Fruit fly (Drosophila melanogaster) whole organism, embryonic: ENCODE data around the gene hang.

Source experiments
- Bgb ChIP-seq: fragments of 200-800 bp; sonication (Bioruptor generic); IDR thresholded peaks from 2 replicates; pipeline ENCODE4 v1.3.6; 2022; ENCODE audit warnings: missing biosample characterization, missing genetic modification characterization; ENCODE audit not compliant: partially characterized antibody
- CG10366 ChIP-seq: fragments of 200-800 bp; sonication (Bioruptor generic); IDR thresholded peaks from 2 replicates; pipeline ENCODE4 v1.3.6; 2022; ENCODE audit warnings: missing biosample characterization, missing genetic modification characterization
- CG11504 ChIP-seq: fragments of 200-800 bp; sonication (Bioruptor generic); optimal IDR thresholded peaks from 3 replicates; lab custom pipeline; 2019; ENCODE audit warnings: missing biosample characterization, mild to moderate bottlenecking, missing genetic modification characterization, moderate library complexity
- CG13775 ChIP-seq: fragments of 200-800 bp; sonication (Bioruptor generic); optimal IDR thresholded peaks from 3 replicates; lab custom pipeline; 2017; ENCODE audit warnings: missing biosample characterization, mild to moderate bottlenecking, missing genetic modification characterization
- CG14441 ChIP-seq: fragments of 200-800 bp; sonication (Bioruptor generic); IDR thresholded peaks from 2 replicates; pipeline ENCODE4 v1.3.6; 2022; ENCODE audit warnings: missing biosample characterization, missing genetic modification characterization
- CG1647 ChIP-seq: fragments of 200-800 bp; sonication (Bioruptor generic); optimal IDR thresholded peaks from 3 replicates; lab custom pipeline; 2016; ENCODE audit warnings: missing biosample characterization, missing genetic modification characterization
- CG16863 ChIP-seq: fragments of 200-800 bp; sonication (Bioruptor generic); optimal IDR thresholded peaks from 3 replicates; lab custom pipeline; 2016; ENCODE audit warnings: missing biosample characterization, missing genetic modification characterization
- CG17186 ChIP-seq: fragments of 200-800 bp; sonication (Bioruptor generic); optimal IDR thresholded peaks from 3 replicates; lab custom pipeline; 2017; ENCODE audit warnings: missing biosample characterization, missing genetic modification reagents, missing genetic modification characterization
- CG17568 ChIP-seq: fragments of 200-800 bp; sonication (Bioruptor generic); optimal IDR thresholded peaks from 2 replicates; lab custom pipeline; 2018; ENCODE audit warnings: missing biosample characterization, mild to moderate bottlenecking, missing genetic modification characterization, moderate library complexity
- CG18764 ChIP-seq: fragments of 200-800 bp; sonication (Bioruptor generic); optimal IDR thresholded peaks from 3 replicates; lab custom pipeline; 2016; ENCODE audit warnings: missing biosample characterization, missing genetic modification characterization
- CG2199 ChIP-seq: fragments of 200-800 bp; sonication (Bioruptor generic); IDR thresholded peaks from 3 replicates; pipeline ENCODE4 v1.3.6; 2022; ENCODE audit warnings: missing biosample characterization, missing genetic modification characterization
- CG2202 ChIP-seq: fragments of 200-800 bp; sonication (Bioruptor generic); optimal IDR thresholded peaks from 2 replicates; lab custom pipeline; 2018; ENCODE audit warnings: missing biosample characterization, mild to moderate bottlenecking, missing genetic modification characterization
- CG3163 ChIP-seq: fragments of 200-800 bp; sonication (Bioruptor generic); optimal IDR thresholded peaks from 3 replicates; lab custom pipeline; 2016; ENCODE audit warnings: missing biosample characterization, missing genetic modification characterization
- CG3281 ChIP-seq: fragments of 200-800 bp; sonication (Bioruptor generic); optimal IDR thresholded peaks from 3 replicates; lab custom pipeline; 2017; ENCODE audit warnings: missing biosample characterization, mild to moderate bottlenecking, missing genetic modification characterization
- CG34376 ChIP-seq: fragments of 200-800 bp; sonication (Bioruptor generic); optimal IDR thresholded peaks from 2 replicates; lab custom pipeline; 2018; ENCODE audit warnings: missing biosample characterization, mild to moderate bottlenecking, missing genetic modification characterization
- CG7745 ChIP-seq: fragments of 200-800 bp; sonication (Bioruptor generic); optimal IDR thresholded peaks from 2 replicates; lab custom pipeline; 2018; ENCODE audit warnings: missing biosample characterization, mild to moderate bottlenecking, missing genetic modification characterization, moderate library complexity
- CG7839 ChIP-seq: fragments of 200-800 bp; sonication (Bioruptor generic); optimal IDR thresholded peaks from 3 replicates; lab custom pipeline; 2018; ENCODE audit warnings: missing biosample characterization, mild to moderate bottlenecking, missing genetic modification characterization, moderate library complexity
- Dip2 ChIP-seq: fragments of 200-800 bp; sonication (Bioruptor generic); IDR thresholded peaks from 2 replicates; pipeline ENCODE4 v1.3.6; 2022; ENCODE audit warnings: missing biosample characterization, missing genetic modification characterization
- Ets97D ChIP-seq: fragments of 200-800 bp; sonication (Bioruptor generic); optimal IDR thresholded peaks from 3 replicates; lab custom pipeline; 2016; ENCODE audit warnings: missing biosample characterization, missing genetic modification characterization
- Hmr ChIP-seq: fragments of 200-800 bp; sonication (Bioruptor generic); optimal IDR thresholded peaks from 3 replicates; lab custom pipeline; 2017; ENCODE audit warnings: mild to moderate bottlenecking, missing biosample characterization, missing genetic modification reagents, missing genetic modification characterization
- Lpt ChIP-seq: fragments of >200 bp; optimal IDR thresholded peaks from 2 replicates; lab custom pipeline; 2018; ENCODE audit warnings: missing biosample characterization, missing genetic modification characterization
- MESR4 ChIP-seq: fragments of 200-800 bp; sonication (Bioruptor generic); optimal IDR thresholded peaks from 2 replicates; lab custom pipeline; 2018; ENCODE audit warnings: missing biosample characterization, mild to moderate bottlenecking, missing genetic modification characterization, moderate library complexity
- Nf-YA ChIP-seq: fragments of 200-800 bp; sonication (Bioruptor generic); IDR thresholded peaks from 2 replicates; pipeline ENCODE4 v1.3.6; 2022; ENCODE audit warnings: missing biosample characterization, missing genetic modification characterization
- Rfx ChIP-seq: fragments of 200-800 bp; sonication (Bioruptor generic); IDR thresholded peaks from 2 replicates; pipeline ENCODE4 v1.3.6; 2022; ENCODE audit warnings: missing biosample characterization, missing genetic modification characterization
- Side ChIP-seq: fragments of 200-800 bp; sonication (Bioruptor generic); optimal IDR thresholded peaks from 2 replicates; lab custom pipeline; 2016; ENCODE audit warnings: missing biosample characterization, missing genetic modification characterization
- Six4 ChIP-seq: fragments of 200-800 bp; sonication (Bioruptor generic); optimal IDR thresholded peaks from 2 replicates; lab custom pipeline; 2016; ENCODE audit warnings: missing biosample characterization, missing genetic modification characterization
- Sox102F ChIP-seq: fragments of 200-800 bp; sonication (Bioruptor generic); optimal IDR thresholded peaks from 2 replicates; lab custom pipeline; 2018; ENCODE audit warnings: missing biosample characterization, mild to moderate bottlenecking, missing genetic modification characterization, moderate library complexity
- Usf ChIP-seq: fragments of 200-800 bp; sonication (Bioruptor generic); optimal IDR thresholded peaks from 2 replicates; lab custom pipeline; 2017; ENCODE audit warnings: missing genotype, missing biosample characterization, missing genetic modification characterization
- ac ChIP-seq: fragments of 200-800 bp; sonication (Bioruptor generic); optimal IDR thresholded peaks from 3 replicates; lab custom pipeline; 2017; ENCODE audit warnings: missing biosample characterization, mild to moderate bottlenecking, missing genetic modification characterization
- dan ChIP-seq: fragments of 200-800 bp; sonication (Bioruptor generic); IDR thresholded peaks from 2 replicates; pipeline ENCODE4 v1.3.6; 2022; ENCODE audit warnings: missing biosample characterization, missing genetic modification characterization
- disco-r ChIP-seq: fragments of 200-800 bp; sonication (Bioruptor generic); optimal IDR thresholded peaks from 2 replicates; lab custom pipeline; 2016; ENCODE audit warnings: missing biosample characterization, missing genetic modification characterization
- dpn ChIP-seq, 2 experiments: fragments of 200-800 bp; sonication (Bioruptor generic); optimal IDR thresholded peaks; 3 replicates each; lab custom pipeline; 2016; ENCODE audit warnings: missing biosample characterization in 2 of 2, missing genetic modification characterization in 2 of 2
- fd3F ChIP-seq: fragments of 200-800 bp; sonication (Bioruptor generic); optimal IDR thresholded peaks from 2 replicates; lab custom pipeline; 2018; ENCODE audit warnings: missing biosample characterization, mild to moderate bottlenecking, missing genetic modification characterization, moderate library complexity
- fd96Cb ChIP-seq: fragments of 200-800 bp; sonication (Bioruptor generic); optimal IDR thresholded peaks from 2 replicates; lab custom pipeline; 2018; ENCODE audit warnings: missing biosample characterization, mild to moderate bottlenecking, missing genetic modification characterization, moderate library complexity
- gce ChIP-seq: fragments of 200-800 bp; sonication (Bioruptor generic); IDR thresholded peaks from 3 replicates; pipeline ENCODE4 v1.3.6; 2022; ENCODE audit warnings: missing biosample characterization, missing genetic modification characterization
- gsb-n ChIP-seq: fragments of 200-800 bp; sonication (Bioruptor generic); optimal IDR thresholded peaks from 3 replicates; lab custom pipeline; 2018; ENCODE audit warnings: missing biosample characterization, mild to moderate bottlenecking, missing genetic modification characterization
- lilli ChIP-seq: fragments of 200-800 bp; sonication (Bioruptor generic); optimal IDR thresholded peaks from 3 replicates; lab custom pipeline; 2016; ENCODE audit warnings: missing biosample characterization, missing genetic modification characterization
- luna ChIP-seq: fragments of 200-800 bp; sonication (Bioruptor generic); optimal IDR thresholded peaks from 2 replicates; lab custom pipeline; 2016; ENCODE audit warnings: missing biosample characterization, missing genetic modification characterization
- nmo ChIP-seq: fragments of 200-800 bp; sonication (Bioruptor generic); optimal IDR thresholded peaks from 2 replicates; lab custom pipeline; 2018; ENCODE audit warnings: missing biosample characterization, mild to moderate bottlenecking, missing genetic modification characterization, moderate library complexity
- peb ChIP-seq: fragments of 200-800 bp; sonication (Bioruptor generic); IDR thresholded peaks from 2 replicates; pipeline ENCODE4 v1.3.6; 2022; ENCODE audit warnings: missing biosample characterization, missing genetic modification characterization
- pfk ChIP-seq: fragments of 200-800 bp; sonication (Bioruptor generic); optimal IDR thresholded peaks from 2 replicates; lab custom pipeline; 2018; ENCODE audit warnings: missing biosample characterization, mild to moderate bottlenecking, missing genetic modification characterization, moderate library complexity
- salm ChIP-seq: fragments of 200-800 bp; sonication (Bioruptor generic); optimal IDR thresholded peaks from 2 replicates; lab custom pipeline; 2018; ENCODE audit warnings: missing biosample characterization, mild to moderate bottlenecking, missing genetic modification characterization
- sc ChIP-seq, 3 experiments: fragments of >200 bp in 2 of 3; fragments of 200-800 bp in 1 of 3; sonication (Bioruptor generic) in 1 of 3; optimal IDR thresholded peaks; 2 replicates in 2 of 3; 3 replicates in 1 of 3; lab custom pipeline; 2017; ENCODE audit warnings: mild to moderate bottlenecking in 1 of 3, missing biosample characterization in 1 of 3, missing genetic modification characterization in 1 of 3, missing genetic modification reagents in 1 of 3
- schlank ChIP-seq: fragments of 200-800 bp; sonication (Bioruptor generic); optimal IDR thresholded peaks from 2 replicates; lab custom pipeline; 2018; ENCODE audit warnings: missing biosample characterization, mild to moderate bottlenecking, missing genetic modification characterization
- sna ChIP-seq: fragments of 200-800 bp; sonication (Bioruptor generic); IDR thresholded peaks from 2 replicates; pipeline ENCODE4 v1.3.6; 2022; ENCODE audit warnings: missing biosample characterization, missing genetic modification characterization; ENCODE audit not compliant: partially characterized antibody
- unc-4 ChIP-seq: fragments of 200-800 bp; sonication (Bioruptor generic); IDR thresholded peaks from 2 replicates; pipeline ENCODE4 v1.3.6; 2022; ENCODE audit warnings: missing biosample characterization, missing genetic modification characterization; ENCODE audit not compliant: partially characterized antibody
- usp ChIP-seq: fragments of >200 bp; optimal IDR thresholded peaks from 2 replicates; lab custom pipeline; 2017; ENCODE audit warnings: missing biosample characterization, missing genetic modification characterization
- vnd ChIP-seq: fragments of 200-800 bp; sonication (Bioruptor generic); IDR thresholded peaks from 3 replicates; pipeline ENCODE4 v1.3.6; 2022; ENCODE audit warnings: missing biosample characterization, missing genetic modification characterization; ENCODE audit not compliant: partially characterized antibody
- vvl ChIP-seq: fragments of 200-800 bp; sonication (Bioruptor generic); IDR thresholded peaks from 2 replicates; pipeline ENCODE4 v1.3.6; 2022; ENCODE audit warnings: missing biosample characterization, missing genetic modification characterization
- wek ChIP-seq: fragments of 200-800 bp; sonication (Bioruptor generic); optimal IDR thresholded peaks from 3 replicates; lab custom pipeline; 2018; ENCODE audit warnings: missing biosample characterization, mild to moderate bottlenecking, missing genetic modification characterization, moderate library complexity

Gene hang

dm6 chrX:16403811-16404420 is 18.7 kb upstream of the hang start (continued):
- peak; percentile 20 for TF ChIP-seq Ets97D (GFP tag; lab: Kevin White, UChicago)
- TF ChIP-seq Sox102F, result peak; percentile 88
- TF ChIP-seq CG2199 (GFP tag; lab: Robert Waterston, UW), result no peak
- no peak for TF ChIP-seq Lpt
- TF ChIP-seq nmo (GFP tag; lab: Kevin White, UChicago), result peak; percentile 72
- TF ChIP-seq fd3F (GFP tag; lab: Kevin White, UChicago), result peak; percentile 77
- TF ChIP-seq CG18764, result no peak
- TF ChIP-seq Side, result peak; percentile 43
- TF ChIP-seq CG34376, result peak; percentile 96
- TF ChIP-seq CG14441 (GFP tag; lab: Robert Waterston, UW), result peak; percentile 78
- no peak for TF ChIP-seq vnd
- TF ChIP-seq lilli (GFP tag; lab: Kevin White, UChicago), result peak; percentile 89
- TF ChIP-seq peb, result peak; percentile 65
- TF ChIP-seq Bgb (GFP tag; lab: Robert Waterston, UW), result no peak
- TF ChIP-seq CG13775 (GFP tag; lab: Kevin White, UChicago), result peak; percentile 53
- no peak for TF ChIP-seq unc-4 (GFP tag; lab: Robert Waterston, UW)
- peak; percentile 87 for TF ChIP-seq Hmr (GFP tag; lab: Kevin White, UChicago)
- TF ChIP-seq CG2202 (tag; lab: Kevin White, UChicago), result no peak
- TF ChIP-seq usp (GFP tag; lab: Kevin White, UChicago), result no peak
- TF ChIP-seq luna (GFP tag; lab: Kevin White, UChicago), result no peak
- TF ChIP-seq CG7745 (tag; lab: Kevin White, UChicago), result no peak
- TF ChIP-seq CG16863 (GFP tag; lab: Kevin White, UChicago), result peak; percentile 28
- no peak for TF ChIP-seq CG11504 (tag; lab: Kevin White, UChicago)
- TF ChIP-seq CG3163, result no peak
- peak; percentile 46; the same call in 1 of the 3 replicates for TF ChIP-seq gce (GFP tag; lab: Robert Waterston, UW)
- TF ChIP-seq wek, result no peak
- TF ChIP-seq CG10366 (GFP tag; lab: Robert Waterston, UW), result peak; percentile 77
- TF ChIP-seq dan (GFP tag; lab: Robert Waterston, UW), result no peak
- TF ChIP-seq pfk (GFP tag; lab: Kevin White, UChicago), result no peak
- TF ChIP-seq Usf (GFP tag; lab: Kevin White, UChicago), result peak; percentile 23
- peak; percentile 92 for TF ChIP-seq vvl (GFP tag; lab: Robert Waterston, UW)
- peak; percentile 34 for TF ChIP-seq Six4
- TF ChIP-seq CG3281 (GFP tag; lab: Kevin White, UChicago), result peak; percentile 77
- peak; percentile 39 for TF ChIP-seq gsb-n (tag; lab: Kevin White, UChicago)
- TF ChIP-seq sc (optimal IDR thresholded peaks at IDR 0.05; lab: Kevin White, UChicago), result no peak
- TF ChIP-seq sc (GFP tag; optimal IDR thresholded peaks at IDR 0.05; lab: Kevin White, UChicago), result no peak
- TF ChIP-seq disco-r (GFP tag; lab: Kevin White, UChicago), result no peak
- TF ChIP-seq dpn (GFP tag; optimal IDR thresholded peaks at IDR 0.05; lab: Kevin White, UChicago), result peak; percentile 62 to 84
- peak; percentile 60 for TF ChIP-seq salm (tag; lab: Kevin White, UChicago)
- peak; percentile 90 for TF ChIP-seq CG7839 (tag; lab: Kevin White, UChicago)
- peak; percentile 62 for TF ChIP-seq CG1647 (GFP tag; lab: Kevin White, UChicago)
- TF ChIP-seq MESR4 (GFP tag; lab: Kevin White, UChicago), result no peak
- no peak for TF ChIP-seq sna
- TF ChIP-seq fd96Cb (tag; lab: Kevin White, UChicago), result peak; percentile 68
- no peak for TF ChIP-seq CG17568 (GFP tag; lab: Kevin White, UChicago)
- peak; percentile 85 for TF ChIP-seq Rfx (GFP tag; lab: Robert Waterston, UW)
- TF ChIP-seq CG17186 (GFP tag; lab: Kevin White, UChicago), result no peak
- peak; percentile 65 for TF ChIP-seq Nf-YA (GFP tag; lab: Robert Waterston, UW)
- no peak for TF ChIP-seq ac (GFP tag; lab: Kevin White, UChicago)
- TF ChIP-seq schlank (tag; lab: Kevin White, UChicago), result peak; percentile 48
- no peak for TF ChIP-seq Dip2 (GFP tag; lab: Robert Waterston, UW)
